Fruit fly (Drosophila melanogaster) whole organism, embryonic: ENCODE measurements around the gene CG17118.

Source experiments
- Aef1 ChIP-seq: fragments of 200-800 bp; sonication (Bioruptor generic); IDR thresholded peaks from 3 replicates; pipeline ENCODE4 v1.3.6; 2022; ENCODE audit warnings: missing biosample characterization, missing genetic modification characterization
- B-H1 ChIP-seq: fragments of 200-800 bp; sonication (Bioruptor generic); IDR thresholded peaks from 3 replicates; pipeline ENCODE4 v1.3.6; 2022; ENCODE audit warnings: missing biosample characterization, missing genetic modification characterization
- BEAF-32 ChIP-seq: fragments of 200-800 bp; sonication (Bioruptor generic); optimal IDR thresholded peaks from 3 replicates; lab custom pipeline; 2017; ENCODE audit warnings: missing biosample characterization, missing genetic modification characterization, mild to moderate bottlenecking, moderate library complexity, missing genetic modification reagents
- CG10274 ChIP-seq: fragments of 200-800 bp; sonication (Bioruptor generic); optimal IDR thresholded peaks from 3 replicates; lab custom pipeline; 2017; ENCODE audit warnings: missing biosample characterization, mild to moderate bottlenecking, missing genetic modification characterization
- CG10366 ChIP-seq: fragments of 200-800 bp; sonication (Bioruptor generic); IDR thresholded peaks from 2 replicates; pipeline ENCODE4 v1.3.6; 2022; ENCODE audit warnings: missing biosample characterization, missing genetic modification characterization
- CG11695 ChIP-seq: fragments of 200-800 bp; sonication (Bioruptor generic); IDR thresholded peaks from 3 replicates; pipeline ENCODE4 v1.3.6; 2022; ENCODE audit warnings: missing biosample characterization, missing genetic modification characterization
- CG12104 ChIP-seq: fragments of 200-800 bp; sonication (Bioruptor generic); optimal IDR thresholded peaks from 3 replicates; lab custom pipeline; 2016; ENCODE audit warnings: missing biosample characterization, missing genetic modification characterization
- CG13624 ChIP-seq: fragments of 200-800 bp; sonication (Bioruptor generic); optimal IDR thresholded peaks from 2 replicates; lab custom pipeline; 2016; ENCODE audit warnings: missing biosample characterization, missing genetic modification characterization
- CG15601 ChIP-seq: fragments of 200-800 bp; sonication (Bioruptor generic); optimal IDR thresholded peaks from 3 replicates; lab custom pipeline; 2019; ENCODE audit warnings: missing biosample characterization, mild to moderate bottlenecking, missing genetic modification characterization, moderate library complexity
- CG17568 ChIP-seq: fragments of 200-800 bp; sonication (Bioruptor generic); optimal IDR thresholded peaks from 2 replicates; lab custom pipeline; 2018; ENCODE audit warnings: missing biosample characterization, mild to moderate bottlenecking, missing genetic modification characterization, moderate library complexity
- CG17612 ChIP-seq: fragments of 200-800 bp; sonication (Bioruptor generic); IDR thresholded peaks from 2 replicates; pipeline ENCODE4 v1.3.6; 2022; ENCODE audit warnings: missing biosample characterization, missing genetic modification characterization
- CG18599 ChIP-seq: fragments of 200-800 bp; sonication (Bioruptor generic); optimal IDR thresholded peaks from 3 replicates; lab custom pipeline; 2017; ENCODE audit warnings: missing biosample characterization, missing genetic modification characterization, mild to moderate bottlenecking, moderate library complexity, missing genetic modification reagents
- CG32767 ChIP-seq: fragments of 200-800 bp; sonication (Bioruptor generic); IDR thresholded peaks from 2 replicates; pipeline ENCODE4 v1.3.6; 2022; ENCODE audit warnings: missing biosample characterization, missing genetic modification characterization
- CG6683 ChIP-seq: fragments of 200-800 bp; sonication (Bioruptor generic); optimal IDR thresholded peaks from 2 replicates; lab custom pipeline; 2017; ENCODE audit warnings: missing biosample characterization, mild to moderate bottlenecking, missing genetic modification characterization, missing genetic modification reagents
- CG7556 ChIP-seq: fragments of 200-800 bp; sonication (Bioruptor generic); optimal IDR thresholded peaks from 2 replicates; lab custom pipeline; 2017; ENCODE audit warnings: missing biosample characterization, mild to moderate bottlenecking, missing genetic modification characterization
- CG7786 ChIP-seq: fragments of 200-800 bp; sonication (Bioruptor generic); optimal IDR thresholded peaks from 2 replicates; lab custom pipeline; 2016; ENCODE audit warnings: missing biosample characterization, missing genetic modification characterization
- CG7963 ChIP-seq: fragments of 200-800 bp; sonication (Bioruptor generic); IDR thresholded peaks from 3 replicates; pipeline ENCODE4 v1.3.6; 2022; ENCODE audit warnings: missing biosample characterization, missing genetic modification characterization; ENCODE audit not compliant: partially characterized antibody
- CG8089 ChIP-seq: fragments of 200-800 bp; sonication (Bioruptor generic); optimal IDR thresholded peaks from 3 replicates; lab custom pipeline; 2016; ENCODE audit warnings: missing biosample characterization, missing genetic modification characterization
- CG8944 ChIP-seq: fragments of 200-800 bp; sonication (Bioruptor generic); optimal IDR thresholded peaks from 3 replicates; lab custom pipeline; 2016; ENCODE audit warnings: missing biosample characterization, missing genetic modification characterization
- Chrac-16 ChIP-seq: fragments of 200-800 bp; sonication (Bioruptor generic); optimal IDR thresholded peaks from 3 replicates; lab custom pipeline; 2016; ENCODE audit warnings: missing biosample characterization, missing genetic modification characterization
- D19A ChIP-seq: fragments of 200-800 bp; optimal IDR thresholded peaks from 3 replicates; lab custom pipeline; 2019; ENCODE audit warnings: missing biosample characterization, mild to moderate bottlenecking, missing genetic modification characterization, moderate library complexity
- Deaf1 ChIP-seq: fragments of 200-800 bp; optimal IDR thresholded peaks from 3 replicates; lab custom pipeline; 2019; ENCODE audit warnings: missing biosample characterization, mild to moderate bottlenecking, missing genetic modification characterization, moderate library complexity
- Ets65A ChIP-seq: fragments of 200-800 bp; sonication (Bioruptor generic); peaks from one replicate; lab custom pipeline; 2016; ENCODE audit warnings: missing biosample characterization, missing genetic modification characterization
- HLH3B ChIP-seq: fragments of 200-800 bp; sonication (Bioruptor generic); IDR thresholded peaks from 2 replicates; pipeline ENCODE4 v1.3.6; 2022; ENCODE audit warnings: missing biosample characterization, missing genetic modification characterization
- HLH4C ChIP-seq: fragments of 200-800 bp; sonication (Bioruptor generic); IDR thresholded peaks from 3 replicates; pipeline ENCODE4 v1.3.6; 2022; ENCODE audit warnings: missing biosample characterization, missing genetic modification characterization; ENCODE audit not compliant: partially characterized antibody
- Hr3 ChIP-seq: fragments of 200-800 bp; sonication (Bioruptor generic); optimal IDR thresholded peaks from 3 replicates; lab custom pipeline; 2016; ENCODE audit warnings: missing biosample characterization, missing genetic modification characterization
- Meics ChIP-seq: fragments of 200-800 bp; sonication (Bioruptor generic); optimal IDR thresholded peaks from 2 replicates; lab custom pipeline; 2017; ENCODE audit warnings: missing biosample characterization, mild to moderate bottlenecking, missing genetic modification characterization
- Mrtf ChIP-seq: fragments of 200-800 bp; sonication (Bioruptor generic); IDR thresholded peaks from 3 replicates; pipeline ENCODE4 v1.3.6; 2022; ENCODE audit warnings: missing biosample characterization, missing genetic modification characterization
- NC2β ChIP-seq: fragments of 200-800 bp; sonication (Bioruptor generic); optimal IDR thresholded peaks from 2 replicates; lab custom pipeline; 2016; ENCODE audit warnings: missing biosample characterization, missing genetic modification characterization
- aop ChIP-seq: fragments of 200-800 bp; sonication (Bioruptor generic); IDR thresholded peaks from 2 replicates; pipeline ENCODE4 v1.3.6; 2022; ENCODE audit warnings: missing biosample characterization, missing genetic modification characterization
- ash1 ChIP-seq: fragments of 200-800 bp; sonication (Bioruptor generic); optimal IDR thresholded peaks from 2 replicates; lab custom pipeline; 2018; ENCODE audit warnings: missing biosample characterization, mild to moderate bottlenecking, missing genetic modification characterization
- bsh ChIP-seq, 2 experiments: fragments of 200-800 bp; sonication (Bioruptor generic); optimal IDR thresholded peaks; 2 replicates each; lab custom pipeline; 2017 to 2018; ENCODE audit warnings: mild to moderate bottlenecking in 2 of 2, missing biosample characterization in 2 of 2, missing genetic modification characterization in 2 of 2, moderate library complexity in 1 of 2
- cg ChIP-seq: fragments of 200-800 bp; sonication (Bioruptor generic); optimal IDR thresholded peaks from 3 replicates; lab custom pipeline; 2019; ENCODE audit warnings: missing biosample characterization, mild to moderate bottlenecking, missing genetic modification characterization, moderate library complexity
- dm ChIP-seq: fragments of 200-800 bp; sonication (Bioruptor generic); optimal IDR thresholded peaks from 3 replicates; lab custom pipeline; 2016; ENCODE audit warnings: missing biosample characterization, missing genetic modification characterization
- ewg ChIP-seq: fragments of 200-800 bp; sonication (Bioruptor generic); optimal IDR thresholded peaks from 3 replicates; lab custom pipeline; 2017; ENCODE audit warnings: mild to moderate bottlenecking, missing biosample characterization, missing genetic modification reagents, missing genetic modification characterization
- grau ChIP-seq: fragments of 200-800 bp; optimal IDR thresholded peaks from 3 replicates; lab custom pipeline; 2019; ENCODE audit warnings: missing biosample characterization, mild to moderate bottlenecking, missing genetic modification characterization, moderate library complexity
- gsb ChIP-seq: fragments of 200-800 bp; sonication (Bioruptor generic); IDR thresholded peaks from 2 replicates; pipeline ENCODE4 v1.3.6; 2022; ENCODE audit warnings: missing biosample characterization, missing genetic modification characterization
- kah ChIP-seq: fragments of 200-800 bp; sonication (Bioruptor generic); optimal IDR thresholded peaks from 2 replicates; lab custom pipeline; 2018; ENCODE audit warnings: missing biosample characterization, mild to moderate bottlenecking, missing genetic modification characterization
- ken ChIP-seq: fragments of 200-800 bp; sonication (Bioruptor generic); IDR thresholded peaks from 3 replicates; pipeline ENCODE4 v1.3.6; 2022; ENCODE audit warnings: missing biosample characterization, missing genetic modification characterization
- nmo ChIP-seq: fragments of 200-800 bp; sonication (Bioruptor generic); optimal IDR thresholded peaks from 2 replicates; lab custom pipeline; 2018; ENCODE audit warnings: missing biosample characterization, mild to moderate bottlenecking, missing genetic modification characterization, moderate library complexity
- prd ChIP-seq, 3 experiments: fragments of >200 bp in 2 of 3; fragments of 200-800 bp in 1 of 3; sonication (Bioruptor generic) in 1 of 3; optimal IDR thresholded peaks in 2 of 3; IDR thresholded peaks in 1 of 3; 2 replicates in 2 of 3; 3 replicates in 1 of 3; pipeline versions ENCODE4 v1.3.6 to Lab custom; 2017 to 2022; ENCODE audit warnings: missing biosample characterization in 1 of 3, missing genetic modification characterization in 1 of 3
- pzg ChIP-seq: fragments of 200-800 bp; sonication (Bioruptor generic); optimal IDR thresholded peaks from 3 replicates; lab custom pipeline; 2018; ENCODE audit warnings: missing biosample characterization, mild to moderate bottlenecking, missing genetic modification characterization, moderate library complexity
- sna ChIP-seq: fragments of 200-800 bp; sonication (Bioruptor generic); IDR thresholded peaks from 2 replicates; pipeline ENCODE4 v1.3.6; 2022; ENCODE audit warnings: missing biosample characterization, missing genetic modification characterization; ENCODE audit not compliant: partially characterized antibody
- sr ChIP-seq: fragments of 200-800 bp; sonication (Bioruptor generic); IDR thresholded peaks from 3 replicates; pipeline ENCODE4 v1.3.6; 2022; ENCODE audit warnings: missing biosample characterization, missing genetic modification characterization
- stwl ChIP-seq: fragments of 200-800 bp; sonication (Bioruptor generic); optimal IDR thresholded peaks from 3 replicates; lab custom pipeline; 2018; ENCODE audit warnings: missing biosample characterization, mild to moderate bottlenecking, missing genetic modification characterization, moderate library complexity
- twi ChIP-seq: fragments of 200-800 bp; optimal IDR thresholded peaks from 2 replicates; lab custom pipeline; 2019; ENCODE audit warnings: missing biosample characterization, mild to moderate bottlenecking, missing genetic modification characterization, moderate library complexity
- wek ChIP-seq: fragments of 200-800 bp; sonication (Bioruptor generic); optimal IDR thresholded peaks from 3 replicates; lab custom pipeline; 2018; ENCODE audit warnings: missing biosample characterization, mild to moderate bottlenecking, missing genetic modification characterization, moderate library complexity
- zf30C ChIP-seq: fragments of 200-800 bp; sonication (Bioruptor generic); optimal IDR thresholded peaks from 3 replicates; lab custom pipeline; 2018; ENCODE audit warnings: missing biosample characterization, mild to moderate bottlenecking, missing genetic modification characterization

CG17118 gene

DNA sequence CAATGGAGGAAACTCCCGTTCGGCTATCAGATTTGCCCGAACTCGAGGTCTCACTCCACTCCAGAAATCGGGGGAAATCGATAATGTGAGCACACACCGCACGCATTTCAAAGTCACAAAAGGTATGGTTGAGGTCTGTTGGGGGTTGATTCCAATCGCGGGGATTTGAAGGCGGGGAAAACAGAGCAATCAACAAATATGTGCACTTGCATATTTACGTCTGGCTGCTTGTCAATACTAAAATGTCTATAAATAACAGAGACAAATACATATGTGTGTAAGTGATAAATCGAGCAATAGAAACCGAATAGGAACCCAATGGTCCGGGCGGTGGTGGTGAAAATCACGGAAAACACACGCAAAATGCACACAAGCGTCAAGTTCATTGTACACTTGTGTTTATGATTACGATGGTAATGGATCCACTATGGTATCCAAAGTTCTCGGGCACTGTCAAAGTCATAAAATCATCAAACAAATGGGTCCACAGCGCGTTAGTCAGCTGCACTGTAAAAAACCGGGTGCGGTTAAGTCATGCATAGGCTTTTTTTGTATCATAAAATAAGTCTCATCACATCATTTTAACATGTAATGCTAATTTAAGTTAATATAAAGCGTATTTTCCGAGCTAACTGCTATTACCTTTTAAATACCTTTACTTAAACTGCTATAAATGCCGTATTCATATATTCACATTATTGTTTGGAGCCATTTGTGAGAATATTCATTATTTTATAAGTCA, 22.0 kb downstream of the CG17118 start (continued):
- peak; percentile 68 for TF ChIP-seq kah (GFP tag; lab: Kevin White, UChicago)
- TF ChIP-seq zf30C (GFP tag; lab: Kevin White, UChicago), result no peak
- TF ChIP-seq nmo, result peak; percentile 56
- TF ChIP-seq pzg (GFP tag; lab: Kevin White, UChicago), result no peak
- TF ChIP-seq bsh (GFP tag; optimal IDR thresholded peaks at IDR 0.05; lab: Kevin White, UChicago), result peak in 1 of 2 experiments; percentile 95
- TF ChIP-seq CG12104 (GFP tag; lab: Kevin White, UChicago), result peak; percentile 92
- TF ChIP-seq prd (optimal IDR thresholded peaks at IDR 0.05; lab: Kevin White, UChicago), result no peak
- peak; percentile 66 for TF ChIP-seq prd (GFP tag; IDR thresholded peaks at IDR 0.05; lab: Robert Waterston, UW)
- TF ChIP-seq aop (GFP tag; lab: Robert Waterston, UW), result 0 out of 2 replicates have a peak, but pooled peaks have one; percentile 40
- TF ChIP-seq CG10366 (GFP tag; lab: Robert Waterston, UW), result peak; percentile 46; the same call in 1 of the 2 replicates
- TF ChIP-seq Deaf1 (tag; lab: Kevin White, UChicago), result peak; percentile 44
- TF ChIP-seq wek (GFP tag; lab: Kevin White, UChicago), result peak; percentile 92
- no peak for TF ChIP-seq ash1 (GFP tag; lab: Kevin White, UChicago)
- TF ChIP-seq dm, result peak; percentile 58
- TF ChIP-seq CG13624 (GFP tag; lab: Kevin White, UChicago), result peak; percentile 53
- no peak for TF ChIP-seq HLH4C (GFP tag; lab: Robert Waterston, UW)
- TF ChIP-seq twi, result peak; percentile 95
- TF ChIP-seq CG6683, result peak; percentile 77
- TF ChIP-seq CG7786 (GFP tag; lab: Kevin White, UChicago), result peak; percentile 71
- peak; percentile 68 for TF ChIP-seq stwl (tag; lab: Kevin White, UChicago)
- TF ChIP-seq CG7556 (GFP tag; lab: Kevin White, UChicago), result peak; percentile 86
- TF ChIP-seq CG8944 (GFP tag; lab: Kevin White, UChicago), result peak; percentile 94
- TF ChIP-seq sr, result peak; percentile 90
- TF ChIP-seq BEAF-32, result no peak
- peak; percentile 75 for TF ChIP-seq ken (GFP tag; lab: Robert Waterston, UW)
- TF ChIP-seq Hr3 (GFP tag; lab: Kevin White, UChicago), result peak; percentile 65
- TF ChIP-seq D19A (tag; lab: Kevin White, UChicago), result peak; percentile 75
- TF ChIP-seq B-H1 (GFP tag; lab: Robert Waterston, UW), result peak; percentile 55; the same call in 2 of the 3 replicates
- TF ChIP-seq CG11695 (GFP tag; lab: Robert Waterston, UW), result peak; percentile 80; the same call in 2 of the 3 replicates
- TF ChIP-seq Ets65A (GFP tag; lab: Kevin White, UChicago), result peak; percentile 91
- peak; percentile 95 for TF ChIP-seq CG15601 (tag; lab: Kevin White, UChicago)
- peak; percentile 95 for TF ChIP-seq NC2β (GFP tag; lab: Kevin White, UChicago)
- peak; percentile 81 for TF ChIP-seq HLH3B (GFP tag; lab: Robert Waterston, UW)
- TF ChIP-seq sna (GFP tag; lab: Robert Waterston, UW), result no peak
- TF ChIP-seq CG10274, result peak; percentile 69
- peak; percentile 64 for TF ChIP-seq grau (tag; lab: Kevin White, UChicago)
- TF ChIP-seq Mrtf (GFP tag; lab: Robert Waterston, UW), result peak; percentile 79
- no peak for TF ChIP-seq CG7963 (GFP tag; lab: Robert Waterston, UW)
- no peak for TF ChIP-seq Aef1
- TF ChIP-seq cg (GFP tag; lab: Kevin White, UChicago), result peak; percentile 45
- TF ChIP-seq ewg, result peak; percentile 84
- peak; percentile 87 for TF ChIP-seq CG17568
- peak; percentile 83 for TF ChIP-seq CG18599 (GFP tag; lab: Kevin White, UChicago)
- TF ChIP-seq Meics, result peak; percentile 63
- peak; percentile 81 for TF ChIP-seq CG17612 (GFP tag; lab: Robert Waterston, UW)
- peak; percentile 72 for TF ChIP-seq CG32767
- peak; percentile 96 for TF ChIP-seq CG8089 (GFP tag; lab: Kevin White, UChicago)
- peak; percentile 26 for TF ChIP-seq Chrac-16 (GFP tag; lab: Kevin White, UChicago)
- TF ChIP-seq gsb (GFP tag; lab: Robert Waterston, UW), result peak; percentile 66; the same call in 1 of the 2 replicates
